Fruit fly (Drosophila melanogaster) whole organism, embryonic: ENCODE data around the gene geko.
A peak's percentile ranks its signal among the peaks of the same experiment; 100 is the strongest.

Experiments
- CG10543 ChIP-seq: fragments of 200-800 bp; sonication (Bioruptor generic); optimal IDR thresholded peaks from 3 replicates; lab custom pipeline; 2017; ENCODE audit warnings: missing biosample characterization, mild to moderate bottlenecking, missing genetic modification characterization, moderate library complexity
- CG10565 ChIP-seq: fragments of 200-800 bp; sonication (Bioruptor generic); optimal IDR thresholded peaks from 3 replicates; lab custom pipeline; 2016; ENCODE audit warnings: missing biosample characterization, mild to moderate bottlenecking, missing genetic modification characterization
- CG10654 ChIP-seq: fragments of 200-800 bp; sonication (Bioruptor generic); optimal IDR thresholded peaks from 2 replicates; lab custom pipeline; 2016; ENCODE audit warnings: missing biosample characterization, missing genetic modification characterization
- CG12219 ChIP-seq: fragments of 200-800 bp; sonication (Bioruptor generic); optimal IDR thresholded peaks from 3 replicates; lab custom pipeline; 2018; ENCODE audit warnings: missing biosample characterization, mild to moderate bottlenecking, missing genetic modification characterization
- CG12299 ChIP-seq: fragments of 200-800 bp; sonication (Bioruptor generic); optimal IDR thresholded peaks from 2 replicates; lab custom pipeline; 2018; ENCODE audit warnings: missing biosample characterization, mild to moderate bottlenecking, missing genetic modification characterization
- CG12769 ChIP-seq: fragments of 200-800 bp; sonication (Bioruptor generic); optimal IDR thresholded peaks from 2 replicates; lab custom pipeline; 2019; ENCODE audit warnings: missing biosample characterization, mild to moderate bottlenecking, missing genetic modification characterization, moderate library complexity
- CG12942 ChIP-seq: fragments of 200-800 bp; sonication (Bioruptor generic); optimal IDR thresholded peaks from 3 replicates; lab custom pipeline; 2016; ENCODE audit warnings: missing biosample characterization, missing genetic modification characterization
- CG13296 ChIP-seq: fragments of 200-800 bp; sonication (Bioruptor generic); optimal IDR thresholded peaks from 3 replicates; lab custom pipeline; 2018; ENCODE audit warnings: missing biosample characterization, mild to moderate bottlenecking, missing genetic modification characterization
- CG13424 ChIP-seq: fragments of 200-800 bp; sonication (Bioruptor generic); optimal IDR thresholded peaks from 2 replicates; lab custom pipeline; 2019; ENCODE audit warnings: missing biosample characterization, mild to moderate bottlenecking, missing genetic modification characterization, moderate library complexity
- CG16813 ChIP-seq: fragments of 200-800 bp; sonication (Bioruptor generic); IDR thresholded peaks from 3 replicates; pipeline ENCODE4 v1.3.6; 2022; ENCODE audit warnings: missing biosample characterization, missing genetic modification characterization; ENCODE audit not compliant: partially characterized antibody
- CG18011 ChIP-seq: fragments of 200-800 bp; sonication (Bioruptor generic); optimal IDR thresholded peaks from 2 replicates; lab custom pipeline; 2017; ENCODE audit warnings: missing biosample characterization, missing genetic modification characterization, mild to moderate bottlenecking, moderate library complexity, missing genotype
- CG32767 ChIP-seq: fragments of 200-800 bp; sonication (Bioruptor generic); IDR thresholded peaks from 2 replicates; pipeline ENCODE4 v1.3.6; 2022; ENCODE audit warnings: missing biosample characterization, missing genetic modification characterization
- CG3407 ChIP-seq: fragments of 200-800 bp; sonication (Bioruptor generic); optimal IDR thresholded peaks from 2 replicates; lab custom pipeline; 2018; ENCODE audit warnings: missing biosample characterization, mild to moderate bottlenecking, missing genetic modification characterization
- CG3726 ChIP-seq: fragments of 200-800 bp; sonication (Bioruptor generic); IDR thresholded peaks from 3 replicates; pipeline ENCODE4, ENCODE4 v1.3.6; 2022; ENCODE audit warnings: missing biosample characterization, missing genetic modification characterization
- CG4282 ChIP-seq: fragments of 200-800 bp; sonication (Bioruptor generic); optimal IDR thresholded peaks from 2 replicates; lab custom pipeline; 2016; ENCODE audit warnings: missing biosample characterization, missing genetic modification characterization
- CG6175 ChIP-seq: fragments of 200-800 bp; sonication (Bioruptor generic); IDR thresholded peaks from 3 replicates; pipeline ENCODE4 v1.3.6; 2022; ENCODE audit warnings: missing biosample characterization, missing genetic modification characterization
- CG7372 ChIP-seq: fragments of 200-800 bp; sonication (Bioruptor generic); IDR thresholded peaks from 2 replicates; pipeline ENCODE4 v1.3.6; 2022; ENCODE audit warnings: missing biosample characterization, missing genetic modification characterization
- CG7786 ChIP-seq: fragments of 200-800 bp; sonication (Bioruptor generic); optimal IDR thresholded peaks from 2 replicates; lab custom pipeline; 2016; ENCODE audit warnings: missing biosample characterization, missing genetic modification characterization
- CG8089 ChIP-seq: fragments of 200-800 bp; sonication (Bioruptor generic); optimal IDR thresholded peaks from 3 replicates; lab custom pipeline; 2016; ENCODE audit warnings: missing biosample characterization, missing genetic modification characterization
- CG8944 ChIP-seq: fragments of 200-800 bp; sonication (Bioruptor generic); optimal IDR thresholded peaks from 3 replicates; lab custom pipeline; 2016; ENCODE audit warnings: missing biosample characterization, missing genetic modification characterization
- CG9817 ChIP-seq: fragments of 200-800 bp; sonication (Bioruptor generic); optimal IDR thresholded peaks from 2 replicates; lab custom pipeline; 2018; ENCODE audit warnings: missing biosample characterization, mild to moderate bottlenecking, missing genetic modification characterization, moderate library complexity
- CHES-1-like ChIP-seq: fragments of 200-800 bp; sonication (Bioruptor generic); optimal IDR thresholded peaks from 2 replicates; lab custom pipeline; 2016; ENCODE audit warnings: missing biosample characterization, missing genetic modification characterization
- Deaf1 ChIP-seq: fragments of 200-800 bp; optimal IDR thresholded peaks from 3 replicates; lab custom pipeline; 2019; ENCODE audit warnings: missing biosample characterization, mild to moderate bottlenecking, missing genetic modification characterization, moderate library complexity
- Dp ChIP-seq: fragments of 200-800 bp; sonication (Bioruptor generic); optimal IDR thresholded peaks from 2 replicates; lab custom pipeline; 2018; ENCODE audit warnings: missing biosample characterization, mild to moderate bottlenecking, missing genetic modification characterization, moderate library complexity
- Dref ChIP-seq: fragments of 200-800 bp; sonication (Bioruptor generic); IDR thresholded peaks from 2 replicates; pipeline ENCODE4 v1.3.6; 2022; ENCODE audit warnings: missing biosample characterization, missing genetic modification characterization
- Fer3 ChIP-seq: fragments of 200-800 bp; sonication (Bioruptor generic); optimal IDR thresholded peaks from 2 replicates; lab custom pipeline; 2018; ENCODE audit warnings: missing biosample characterization, mild to moderate bottlenecking, missing genetic modification characterization, moderate library complexity
- GATAe ChIP-seq: fragments of 200-800 bp; sonication (Bioruptor generic); conservative IDR thresholded peaks from 2 replicates; pipeline ENCODE4 v1.3.6; 2022; ENCODE audit warnings: missing biosample characterization, missing genetic modification characterization
- HLHmδ ChIP-seq: fragments of 200-800 bp; sonication (Bioruptor generic); optimal IDR thresholded peaks from 2 replicates; lab custom pipeline; 2018; ENCODE audit warnings: missing biosample characterization, mild to moderate bottlenecking, missing genetic modification characterization, moderate library complexity
- MTF-1 ChIP-seq: fragments of 200-800 bp; sonication (Bioruptor generic); optimal IDR thresholded peaks from 2 replicates; lab custom pipeline; 2018; ENCODE audit warnings: missing biosample characterization, mild to moderate bottlenecking, missing genetic modification characterization, borderline replicate concordance
- Opbp ChIP-seq: fragments of 200-800 bp; sonication (Bioruptor generic); IDR thresholded peaks from 3 replicates; pipeline ENCODE4 v1.3.6; 2022; ENCODE audit warnings: missing biosample characterization, missing genetic modification characterization; ENCODE audit not compliant: partially characterized antibody
- Sry-δ ChIP-seq: fragments of 200-800 bp; sonication (Bioruptor generic); optimal IDR thresholded peaks from 2 replicates; lab custom pipeline; 2016; ENCODE audit warnings: missing biosample characterization, missing genetic modification characterization
- Trl ChIP-seq, 3 experiments: fragments of >200 bp in 2 of 3; fragments of 200-800 bp in 1 of 3; sonication (Bioruptor generic) in 1 of 3; optimal IDR thresholded peaks; 2 replicates in 1 of 3; 3 replicates in 2 of 3; lab custom pipeline; 2016 to 2017; ENCODE audit warnings: missing biosample characterization in 1 of 3, missing genetic modification characterization in 1 of 3
- aop ChIP-seq: fragments of 200-800 bp; sonication (Bioruptor generic); IDR thresholded peaks from 2 replicates; pipeline ENCODE4 v1.3.6; 2022; ENCODE audit warnings: missing biosample characterization, missing genetic modification characterization
- crc ChIP-seq: fragments of 200-800 bp; sonication (Bioruptor generic); optimal IDR thresholded peaks from 2 replicates; lab custom pipeline; 2016; ENCODE audit warnings: missing biosample characterization, missing genetic modification characterization
- dati ChIP-seq: fragments of 200-800 bp; sonication (Bioruptor generic); IDR thresholded peaks from 2 replicates; pipeline ENCODE4 v1.3.6; 2022; ENCODE audit warnings: missing biosample characterization, missing genetic modification characterization
- gcm2 ChIP-seq: fragments of 200-800 bp; sonication (Bioruptor generic); optimal IDR thresholded peaks from 2 replicates; lab custom pipeline; 2016; ENCODE audit warnings: missing biosample characterization, missing genetic modification characterization
- ham ChIP-seq: fragments of 200-800 bp; sonication (Bioruptor generic); IDR thresholded peaks from 2 replicates; pipeline ENCODE4 v1.3.6; 2022; ENCODE audit warnings: missing biosample characterization, missing genetic modification characterization
- kay ChIP-seq: fragments of 200-800 bp; sonication (Bioruptor generic); optimal IDR thresholded peaks from 2 replicates; lab custom pipeline; 2016; ENCODE audit warnings: missing biosample characterization, missing genetic modification characterization
- kni ChIP-seq: fragments of 200-800 bp; sonication (Bioruptor generic); optimal IDR thresholded peaks from 3 replicates; lab custom pipeline; 2017; ENCODE audit warnings: mild to moderate bottlenecking, missing biosample characterization, missing genetic modification reagents, missing genetic modification characterization
- lbe ChIP-seq: fragments of 200-800 bp; sonication (Bioruptor generic); optimal IDR thresholded peaks from 2 replicates; lab custom pipeline; 2016; ENCODE audit warnings: missing biosample characterization, mild to moderate bottlenecking, missing genetic modification characterization
- psq ChIP-seq: fragments of 200-800 bp; sonication (Bioruptor generic); optimal IDR thresholded peaks from 2 replicates; lab custom pipeline; 2017; ENCODE audit warnings: missing biosample characterization, missing genetic modification characterization
- schlank ChIP-seq: fragments of 200-800 bp; sonication (Bioruptor generic); optimal IDR thresholded peaks from 2 replicates; lab custom pipeline; 2018; ENCODE audit warnings: missing biosample characterization, mild to moderate bottlenecking, missing genetic modification characterization
- slp2 ChIP-seq: fragments of 200-800 bp; sonication (Bioruptor generic); optimal IDR thresholded peaks from 2 replicates; lab custom pipeline; 2016; ENCODE audit warnings: missing biosample characterization, missing genetic modification characterization
- sna ChIP-seq: fragments of 200-800 bp; sonication (Bioruptor generic); IDR thresholded peaks from 2 replicates; pipeline ENCODE4 v1.3.6; 2022; ENCODE audit warnings: missing biosample characterization, missing genetic modification characterization; ENCODE audit not compliant: partially characterized antibody
- sqz ChIP-seq: fragments of 200-800 bp; sonication (Bioruptor generic); optimal IDR thresholded peaks from 3 replicates; lab custom pipeline; 2018; ENCODE audit warnings: missing biosample characterization, mild to moderate bottlenecking, missing genetic modification characterization
- tgo ChIP-seq: fragments of 200-800 bp; sonication (Bioruptor generic); IDR thresholded peaks from 3 replicates; pipeline ENCODE4 v1.3.6; 2022; ENCODE audit warnings: missing biosample characterization, missing genetic modification characterization
- toy ChIP-seq: fragments of 200-800 bp; sonication (Bioruptor generic); IDR thresholded peaks from 2 replicates; pipeline ENCODE4 v1.3.6; 2022; ENCODE audit warnings: missing biosample characterization, missing genetic modification characterization
- zen ChIP-seq: fragments of 200-800 bp; sonication (Bioruptor generic); optimal IDR thresholded peaks from 3 replicates; lab custom pipeline; 2018; ENCODE audit warnings: missing biosample characterization, mild to moderate bottlenecking, missing genetic modification characterization, moderate library complexity

Gene geko

DNA sequence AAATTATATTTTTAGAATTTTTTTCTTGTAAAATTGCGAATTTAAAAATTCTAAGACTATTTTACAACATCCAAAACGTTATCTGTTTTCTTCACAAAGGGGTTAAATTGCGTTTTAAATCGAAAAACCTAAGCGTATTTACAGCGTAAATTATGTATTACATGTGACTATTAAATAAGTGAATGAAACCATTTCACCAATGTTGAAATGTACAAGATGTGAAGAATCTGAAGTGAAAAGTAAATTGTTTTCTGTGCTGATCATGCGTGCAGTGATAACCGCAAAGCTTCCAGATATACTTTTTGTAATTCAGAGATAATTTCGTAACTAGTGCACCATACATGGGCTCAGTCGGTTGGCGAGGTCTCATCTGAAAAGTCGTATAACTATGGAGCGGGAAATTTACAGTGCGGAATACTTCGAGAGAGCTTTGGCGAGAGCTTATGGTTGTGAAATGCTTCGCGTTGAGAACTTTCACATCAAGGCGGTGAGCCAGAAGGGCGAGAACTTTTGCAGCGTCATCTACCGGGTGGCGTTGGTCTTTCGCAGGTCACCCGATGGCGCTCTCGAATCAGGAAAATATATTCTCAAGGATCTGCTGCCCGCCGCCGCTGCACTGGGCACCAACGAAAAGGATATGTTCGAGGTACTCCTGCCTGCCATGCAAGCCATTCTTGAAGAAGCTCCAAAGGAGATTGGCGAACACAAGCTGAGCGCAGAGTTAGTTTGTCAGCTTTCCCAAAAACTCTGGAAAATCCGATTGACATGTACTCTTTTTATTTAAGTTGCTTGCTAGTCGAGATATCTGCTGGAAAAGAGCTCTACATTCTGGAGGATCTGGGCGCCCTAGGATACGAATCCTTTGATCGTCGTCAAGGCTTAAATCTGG is 24.9 kb upstream of the geko start (continued):
- TF ChIP-seq CG6175 (GFP tag; lab: Robert Waterston, UW) (no peak), Dref (GFP tag; lab: Robert Waterston, UW) (no peak), Trl (optimal IDR thresholded peaks at IDR 0.05; lab: Kevin White, UChicago) (peak in 1 of 2 experiments; percentile 2), Trl (GFP tag; optimal IDR thresholded peaks at IDR 0.05; lab: Kevin White, UChicago) (peak; percentile 54), toy (peak; percentile 41; the same call in 1 of the 2 replicates), CG13296 (GFP tag; lab: Kevin White, UChicago) (no peak), sqz (peak; percentile 1), CG10565 (GFP tag; lab: Kevin White, UChicago) (no peak), CG3407 (GFP tag; lab: Kevin White, UChicago) (no peak), crc (GFP tag; lab: Kevin White, UChicago) (no peak), CG12299 (tag; lab: Kevin White, UChicago) (no peak), CG12219 (GFP tag; lab: Kevin White, UChicago) (peak; percentile 49), CG10654 (peak; percentile 21), dati (GFP tag; lab: Robert Waterston, UW) (no peak), CG10543 (peak; percentile 68), schlank (tag; lab: Kevin White, UChicago) (no peak), gcm2 (GFP tag; lab: Kevin White, UChicago) (no peak), lbe (GFP tag; lab: Kevin White, UChicago) (no peak), CG7786 (GFP tag; lab: Kevin White, UChicago) (no peak), Deaf1 (tag; lab: Kevin White, UChicago) (no peak), slp2 (GFP tag; lab: Kevin White, UChicago) (peak; percentile 10), kay (GFP tag; lab: Kevin White, UChicago) (no peak), psq (GFP tag; lab: Kevin White, UChicago) (no peak), aop (no peak), CG3726 (no peak), tgo (GFP tag; lab: Robert Waterston, UW) (peak; percentile 22; the same call in 2 of the 3 replicates), CG18011 (GFP tag; lab: Kevin White, UChicago) (no peak), CG8089 (GFP tag; lab: Kevin White, UChicago) (peak; percentile 26), ham (GFP tag; lab: Robert Waterston, UW) (no peak), CG13424 (tag; lab: Kevin White, UChicago) (peak; percentile 59), Opbp (GFP tag; lab: Robert Waterston, UW) (0 out of 3 replicates have a peak, but pooled peaks have one; percentile 21), CG12769 (tag; lab: Kevin White, UChicago) (peak; percentile 48), CG12942 (GFP tag; lab: Kevin White, UChicago) (peak; percentile 32), CG4282 (GFP tag; lab: Kevin White, UChicago) (peak; percentile 44), GATAe (GFP tag; lab: Robert Waterston, UW) (no peak), kni (GFP tag; lab: Kevin White, UChicago) (peak; percentile 26), CG16813 (GFP tag; lab: Robert Waterston, UW) (no peak), Fer3 (tag; lab: Kevin White, UChicago) (peak; percentile 30), zen (tag; lab: Kevin White, UChicago) (no peak), CG7372 (GFP tag; lab: Robert Waterston, UW) (no peak; the same call in 1 of the 2 replicates), Dp (GFP tag; lab: Kevin White, UChicago) (peak; percentile 8), sna (GFP tag; lab: Robert Waterston, UW) (no peak), MTF-1 (GFP tag; lab: Kevin White, UChicago) (peak; percentile 55), CHES-1-like (GFP tag; lab: Kevin White, UChicago) (no peak), CG9817 (no peak), HLHmδ (GFP tag; lab: Kevin White, UChicago) (no peak), CG32767 (GFP tag; lab: Robert Waterston, UW) (no peak), Sry-δ (GFP tag; lab: Kevin White, UChicago) (peak; percentile 24), CG8944 (GFP tag; lab: Kevin White, UChicago) (peak; percentile 6)
